Worm (Caenorhabditis elegans) whole organism, L4/young adult: ENCODE measurements around the gene fbxa-13.

ENCODE experiments used
- W03F9.2 ChIP-seq: fragments of 150-350 bp; optimal IDR thresholded peaks from 2 replicates; lab custom pipeline; 2014; ENCODE audit warnings: missing biosample characterization, missing genetic modification characterization
- dao-5 ChIP-seq: sonication (generic microtip); optimal IDR thresholded peaks from 2 replicates; lab custom pipeline; 2016; ENCODE audit warnings: missing genotype, missing genetic modification characterization, moderate library complexity, missing compliant biosample characterization
- him-1 ChIP-seq: sonication (generic microtip); optimal IDR thresholded peaks from 2 replicates; lab custom pipeline; 2016; ENCODE audit warnings: missing genotype, missing genetic modification reagents, missing genetic modification characterization, missing compliant biosample characterization

fbxa-13 gene

DNA sequence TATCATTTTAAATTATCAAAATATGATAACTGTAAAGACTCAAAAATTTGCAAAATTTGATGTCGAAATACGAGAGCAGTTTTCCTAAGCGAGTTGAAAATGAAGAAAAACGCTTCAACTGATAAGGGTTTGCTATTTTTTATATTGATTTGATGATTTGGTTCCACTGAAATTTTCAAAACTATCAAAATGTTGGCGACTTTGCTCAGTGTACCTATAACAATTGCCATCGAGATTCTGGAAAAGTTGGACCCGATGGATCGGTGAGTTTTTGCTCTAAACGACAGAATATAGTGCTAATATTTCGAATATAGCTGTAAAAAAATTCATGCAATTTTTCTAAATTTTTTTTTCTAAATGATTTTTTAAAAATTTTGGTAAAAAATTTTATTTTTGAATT lies at the start of gene fbxa-13, which contains the start of gene Y22D7AR.2:
Gene fbxa-13 (minus strand): TSS at position 101 of the 400 bp plus-strand sequence.
Gene Y22D7AR.2 (plus strand): TSS at position 148 of the 400 bp plus-strand sequence.
- TF ChIP-seq W03F9.2 (tag; lab: Kevin White, UChicago), result no peak
- TF ChIP-seq dao-5, result no peak
- no peak for TF ChIP-seq him-1 (tag; lab: Kevin White, UChicago)

DNA sequence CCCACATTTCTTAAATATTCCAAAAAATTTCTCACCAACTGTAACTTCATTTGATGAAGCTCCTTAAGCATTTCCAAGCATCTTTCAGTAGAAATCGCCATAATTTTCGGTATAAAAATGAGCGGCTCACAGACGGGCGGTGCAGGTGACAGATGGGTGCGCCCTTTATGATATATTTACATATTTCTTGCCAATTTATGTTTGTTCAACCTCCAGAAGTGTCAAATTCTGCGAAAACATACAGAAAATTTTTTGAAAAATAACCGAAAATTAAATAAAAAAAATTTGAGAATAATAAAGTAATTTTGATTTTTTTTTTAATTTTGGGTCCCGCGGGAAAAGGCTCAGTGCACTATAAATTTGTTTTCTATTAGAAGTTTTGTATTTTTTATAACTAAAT lies 49.1 kb upstream of the fbxa-13 start, which contains the start of gene Y46E12A.3:
Gene Y46E12A.3 (minus strand): TSS at position 101 of the 400 bp plus-strand sequence.
- TF ChIP-seq dao-5 (no peak), him-1 (tag; lab: Kevin White, UChicago) (no peak), W03F9.2 (tag; lab: Kevin White, UChicago) (no peak)

DNA sequence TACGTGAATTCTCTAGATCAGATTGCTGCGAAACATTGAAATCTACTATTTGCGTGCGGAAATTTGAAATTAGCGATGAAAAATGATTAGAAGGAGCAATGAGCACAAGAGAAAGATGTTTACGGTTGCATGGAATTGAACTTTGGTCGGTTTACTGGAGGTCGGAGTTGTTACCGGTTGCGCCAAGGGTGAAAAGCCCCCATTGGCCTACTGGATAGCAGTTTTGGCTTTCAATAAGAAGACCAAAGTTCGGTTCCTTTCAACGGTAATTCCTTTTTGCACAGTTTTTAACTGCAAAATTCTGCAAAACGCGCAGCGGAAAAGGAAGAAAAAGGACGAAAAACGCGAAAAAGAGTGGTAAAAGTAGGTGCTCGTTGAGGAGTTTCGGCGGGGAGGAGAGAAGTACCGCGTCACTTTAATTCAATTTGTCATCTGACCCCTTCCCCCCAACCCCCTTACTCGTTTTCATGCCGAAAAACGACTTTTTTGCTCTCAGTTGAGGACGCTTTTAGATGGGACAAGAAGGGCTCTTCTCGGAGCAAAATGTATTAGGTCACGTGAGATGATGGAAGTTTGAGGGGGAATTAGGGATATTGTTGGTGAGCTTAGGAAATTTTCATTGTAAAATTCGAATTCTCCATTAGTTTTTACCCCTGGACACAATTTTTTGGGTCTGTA lies 39.9 kb upstream of the fbxa-13 start:
- no peak for TF ChIP-seq him-1 (tag; lab: Kevin White, UChicago)
- no peak for TF ChIP-seq dao-5
- TF ChIP-seq W03F9.2 (tag; lab: Kevin White, UChicago), result no peak

DNA sequence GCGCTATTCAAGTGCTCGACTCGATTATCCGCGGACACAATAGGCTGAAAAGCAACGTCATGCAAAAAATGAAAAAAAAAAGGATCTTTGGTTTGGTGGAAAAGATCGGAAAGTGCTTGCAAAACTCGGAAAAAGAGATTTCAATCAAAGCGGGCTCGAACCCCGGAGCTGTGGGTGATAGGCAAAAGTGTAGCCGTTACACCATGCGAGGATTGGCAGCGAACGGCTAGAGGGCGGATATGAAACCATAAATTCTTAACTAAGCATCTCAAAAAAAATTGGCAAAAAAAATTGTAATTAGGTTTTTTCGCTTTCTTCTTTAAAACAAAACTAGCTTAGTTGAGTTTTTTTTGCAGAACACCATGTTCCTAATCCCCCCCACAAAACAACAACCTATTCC lies 38.8 kb upstream of the fbxa-13 start:
- TF ChIP-seq dao-5 (no peak), W03F9.2 (tag; lab: Kevin White, UChicago) (no peak)

DNA sequence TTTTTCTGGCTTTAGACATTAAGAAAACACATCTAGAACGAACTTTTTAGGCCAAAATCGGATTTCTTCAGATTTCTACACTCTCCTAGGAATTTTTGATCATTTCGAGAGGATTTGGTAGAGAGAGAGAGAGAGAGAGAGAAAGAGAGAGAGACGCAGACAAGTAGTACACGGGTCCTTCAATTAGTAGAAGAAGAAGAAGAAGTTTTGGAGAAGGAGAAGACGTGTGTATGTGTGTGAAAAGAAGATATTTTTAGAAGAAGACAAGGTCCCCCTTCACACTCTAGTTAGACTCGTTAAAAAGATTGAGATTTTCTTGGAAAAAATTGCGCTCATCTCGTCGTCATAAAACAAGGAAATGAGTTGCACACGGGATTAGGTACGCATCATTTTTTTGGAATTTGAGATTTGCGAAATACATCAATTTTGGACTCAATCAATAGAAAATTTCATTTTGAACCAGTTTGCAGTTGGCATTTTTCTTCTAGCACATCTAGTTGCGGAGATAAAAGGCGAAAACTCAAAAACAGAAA lies 37.9 kb upstream of the fbxa-13 start:
- no peak for TF ChIP-seq dao-5
- no peak for TF ChIP-seq him-1 (tag; lab: Kevin White, UChicago)
- no peak for TF ChIP-seq W03F9.2 (tag; lab: Kevin White, UChicago)

DNA sequence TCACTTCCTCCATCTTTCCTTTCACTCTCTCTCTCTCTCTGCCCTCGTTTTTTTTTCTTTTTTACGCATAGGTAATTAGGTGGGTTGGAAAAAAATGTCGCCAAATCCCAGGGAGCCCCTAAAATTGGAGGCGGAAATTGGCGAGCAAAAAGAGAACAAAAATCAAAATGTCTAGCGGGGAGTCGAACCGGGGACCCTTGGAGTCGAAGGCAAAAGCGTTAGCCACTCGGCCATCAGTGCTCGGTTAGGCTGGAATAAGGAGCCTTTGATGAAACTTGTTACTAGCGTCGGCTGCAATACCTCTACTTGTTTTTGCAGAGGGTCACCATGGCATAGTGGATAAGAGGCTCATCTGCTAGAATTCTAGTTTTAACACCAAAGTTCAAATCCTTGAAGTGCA lies 37.4 kb upstream of the fbxa-13 start:
- TF ChIP-seq W03F9.2 (tag; lab: Kevin White, UChicago) (no peak), dao-5 (no peak), him-1 (tag; lab: Kevin White, UChicago) (no peak)

DNA sequence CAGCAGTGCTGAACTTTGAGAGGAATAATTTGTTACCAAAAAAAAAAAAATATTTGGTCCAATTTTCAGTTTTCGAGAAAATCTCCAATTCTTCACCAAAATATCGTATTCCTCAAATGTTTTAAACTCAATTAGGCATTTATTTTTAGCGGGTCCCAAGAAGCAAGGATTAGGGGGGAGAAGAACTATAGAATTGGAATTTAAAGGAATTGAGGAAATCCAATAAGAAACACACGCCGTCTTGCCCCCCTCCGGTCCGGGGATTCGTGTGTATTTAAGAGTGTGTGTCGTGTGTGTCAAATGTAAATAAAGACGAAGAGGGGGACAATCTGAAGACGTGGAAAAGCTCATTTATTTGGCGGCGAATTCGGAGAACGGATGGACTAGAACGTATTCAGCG lies 27.7 kb upstream of the fbxa-13 start:
- TF ChIP-seq him-1 (tag; lab: Kevin White, UChicago), result no peak
- TF ChIP-seq W03F9.2 (tag; lab: Kevin White, UChicago), result no peak
- no peak for TF ChIP-seq dao-5

DNA sequence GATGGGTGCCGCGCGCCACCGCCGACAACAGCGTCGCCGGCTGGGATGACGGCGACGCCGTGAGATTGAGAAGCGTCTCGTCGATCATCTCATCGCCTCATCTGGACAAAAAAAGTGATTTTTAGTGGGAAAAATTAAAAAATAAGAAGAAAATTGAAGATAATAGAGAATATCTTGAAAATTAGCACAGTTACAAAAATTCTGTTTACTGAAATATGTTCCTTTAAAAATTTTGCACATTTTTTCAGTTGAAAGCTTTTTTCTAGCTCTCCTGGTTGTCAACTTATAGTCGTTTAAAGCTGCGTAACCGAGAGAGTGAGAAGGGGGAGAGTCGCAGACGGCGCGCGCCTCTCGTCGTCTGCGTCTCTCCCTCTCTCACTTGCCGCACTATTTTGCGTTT lies 27.3 kb upstream of the fbxa-13 start, which contains the start of gene ser-4:
Gene ser-4 (minus strand): TSS at position 101 of the 400 bp plus-strand sequence.
- TF ChIP-seq W03F9.2 (tag; lab: Kevin White, UChicago), result no peak
- TF ChIP-seq him-1 (tag; lab: Kevin White, UChicago), result no peak
- no peak for TF ChIP-seq dao-5

DNA sequence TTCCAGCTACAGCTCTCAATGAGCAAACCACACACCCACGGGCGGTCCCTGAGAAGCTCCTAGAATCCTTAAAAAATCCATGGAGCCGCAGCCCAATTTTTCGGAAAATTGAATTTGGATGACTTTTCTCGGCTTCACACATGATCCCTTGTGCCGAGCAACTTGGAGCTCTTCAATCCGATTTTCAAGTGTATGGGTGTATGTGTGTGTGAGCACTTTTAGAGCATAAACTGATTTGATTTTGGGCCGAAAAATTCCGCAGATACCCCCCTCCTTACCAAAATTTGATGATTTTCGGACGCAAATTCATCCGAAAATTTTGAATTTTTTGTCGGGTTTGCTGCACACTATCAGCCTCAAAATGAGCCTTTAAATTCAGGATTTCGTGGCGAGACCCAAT lies 26.2 kb upstream of the fbxa-13 start:
- TF ChIP-seq W03F9.2 (tag; lab: Kevin White, UChicago) (no peak), dao-5 (no peak), him-1 (tag; lab: Kevin White, UChicago) (no peak)

DNA sequence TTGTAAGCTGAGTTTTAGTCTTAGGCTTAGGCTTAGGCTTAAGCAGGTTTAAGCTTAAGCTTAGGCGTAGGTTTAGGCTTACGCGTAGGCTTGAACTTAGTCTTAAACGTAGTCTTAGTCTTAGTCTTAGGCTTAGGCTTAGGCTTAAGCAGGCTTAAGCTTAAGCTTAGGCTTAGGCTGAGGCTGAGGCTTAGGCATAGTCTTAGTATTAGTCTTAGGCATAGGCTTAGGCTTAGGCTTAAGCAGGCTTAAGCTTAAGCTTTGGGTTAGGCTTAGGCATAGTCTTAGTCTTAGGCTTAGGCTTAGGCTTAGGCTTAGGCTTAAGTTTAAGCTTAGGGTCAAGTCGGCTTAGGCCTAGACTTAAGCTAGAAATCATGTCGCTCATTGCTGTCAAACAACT lies 13.1 kb upstream of the fbxa-13 start:
- TF ChIP-seq him-1 (tag; lab: Kevin White, UChicago) (no peak), W03F9.2 (tag; lab: Kevin White, UChicago) (no peak), dao-5 (no peak)

DNA sequence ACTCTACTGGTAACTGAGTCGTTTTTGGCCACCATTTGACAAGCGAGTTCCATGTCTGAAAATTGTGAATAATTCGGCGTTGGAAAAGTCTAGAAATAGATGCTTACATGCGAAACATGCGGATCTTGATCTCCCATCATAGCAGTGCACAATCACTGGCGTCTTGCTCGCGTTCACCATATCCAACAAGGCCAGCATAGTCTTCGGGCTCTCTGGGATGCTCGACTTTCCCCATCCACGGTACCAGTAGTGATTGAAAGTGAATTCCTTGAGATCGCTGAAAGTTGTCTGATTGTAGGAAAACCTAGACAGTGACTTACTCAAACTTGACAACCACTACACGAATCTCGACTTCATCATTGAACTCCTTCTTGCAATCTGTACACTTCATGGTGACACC lies 12.1 kb upstream of the fbxa-13 start:
- no peak for TF ChIP-seq dao-5
- no peak for TF ChIP-seq him-1 (tag; lab: Kevin White, UChicago)
- TF ChIP-seq W03F9.2 (tag; lab: Kevin White, UChicago), result no peak

DNA sequence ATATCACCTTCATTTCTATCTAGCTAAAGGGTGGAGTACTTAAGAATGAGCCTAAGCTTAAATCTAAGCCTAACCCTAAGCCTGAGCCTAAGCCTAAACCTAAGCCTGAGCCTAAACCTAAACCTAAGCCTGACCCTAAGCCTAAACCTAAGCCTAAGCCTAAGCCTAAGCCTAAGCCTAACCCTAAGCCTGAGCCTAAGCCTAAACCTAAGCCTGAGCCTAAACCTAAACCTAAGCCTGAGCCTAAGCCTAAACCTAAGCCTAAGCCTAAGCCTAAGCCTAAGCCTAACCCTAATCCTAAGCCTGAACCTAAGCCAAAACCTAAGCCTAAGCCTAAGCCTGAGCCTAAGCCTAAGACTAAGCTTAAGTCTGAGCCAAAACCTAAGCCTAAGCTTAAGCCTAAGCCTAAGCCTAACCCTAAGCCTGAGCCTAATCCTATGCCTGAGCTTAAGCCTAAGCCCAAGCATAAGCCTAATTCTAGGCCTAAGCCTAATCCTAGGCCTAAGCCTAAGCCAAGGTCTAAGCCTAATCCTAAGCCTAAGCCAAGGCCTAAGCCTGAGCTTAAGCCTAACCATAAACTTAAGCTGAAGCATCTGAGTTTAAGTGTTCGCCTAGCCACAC lies 8.4 kb upstream of the fbxa-13 start:
- no peak for TF ChIP-seq W03F9.2 (tag; lab: Kevin White, UChicago)
- no peak for TF ChIP-seq him-1 (tag; lab: Kevin White, UChicago)
- no peak for TF ChIP-seq dao-5

DNA sequence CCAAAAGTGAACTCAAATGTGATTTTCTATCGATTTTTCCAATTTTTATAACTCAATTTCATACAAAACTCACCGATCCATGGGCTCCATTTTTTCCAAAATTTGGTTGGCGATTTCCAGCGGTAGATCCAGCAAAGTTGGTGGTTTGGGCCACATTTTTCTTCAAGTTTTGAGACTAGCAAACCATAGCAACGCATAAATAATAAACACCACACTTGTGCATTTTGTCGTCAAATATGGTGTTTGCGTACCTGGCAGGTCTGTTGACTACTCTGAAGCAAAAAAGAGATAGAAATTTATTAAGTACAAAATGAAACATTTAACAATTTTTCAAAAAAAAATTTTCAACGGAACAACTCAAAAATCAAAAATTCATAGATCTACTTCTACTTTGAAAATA lies 368 bp downstream of the fbxa-13 start:
- TF ChIP-seq him-1 (tag; lab: Kevin White, UChicago) (no peak), W03F9.2 (tag; lab: Kevin White, UChicago) (no peak), dao-5 (no peak)

DNA sequence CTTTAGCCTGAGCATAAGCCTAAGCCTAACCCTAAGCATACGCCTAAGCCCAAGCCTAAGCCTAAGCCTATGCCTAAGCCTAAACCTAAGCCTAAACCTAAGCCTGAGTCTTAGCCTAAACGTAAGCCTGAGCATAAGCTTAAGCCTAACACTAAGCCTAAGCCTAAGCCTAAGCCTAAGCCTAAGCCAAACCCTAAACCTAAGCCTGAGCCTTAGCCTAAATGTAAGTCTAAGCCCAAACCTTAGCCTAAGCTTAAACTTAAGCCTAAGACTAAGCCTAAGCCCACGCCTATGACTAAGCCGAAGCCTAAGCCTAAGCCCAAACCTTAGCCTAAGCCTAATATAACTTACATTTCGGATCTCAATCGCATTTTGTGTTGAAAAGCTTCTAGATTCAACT lies 1.7 kb downstream of the fbxa-13 start:
- TF ChIP-seq him-1 (tag; lab: Kevin White, UChicago) (no peak), dao-5 (no peak), W03F9.2 (tag; lab: Kevin White, UChicago) (no peak)
